Worm (Caenorhabditis elegans): ENCODE data around the gene F10C5.3.

F10C5.3 gene

DNA sequence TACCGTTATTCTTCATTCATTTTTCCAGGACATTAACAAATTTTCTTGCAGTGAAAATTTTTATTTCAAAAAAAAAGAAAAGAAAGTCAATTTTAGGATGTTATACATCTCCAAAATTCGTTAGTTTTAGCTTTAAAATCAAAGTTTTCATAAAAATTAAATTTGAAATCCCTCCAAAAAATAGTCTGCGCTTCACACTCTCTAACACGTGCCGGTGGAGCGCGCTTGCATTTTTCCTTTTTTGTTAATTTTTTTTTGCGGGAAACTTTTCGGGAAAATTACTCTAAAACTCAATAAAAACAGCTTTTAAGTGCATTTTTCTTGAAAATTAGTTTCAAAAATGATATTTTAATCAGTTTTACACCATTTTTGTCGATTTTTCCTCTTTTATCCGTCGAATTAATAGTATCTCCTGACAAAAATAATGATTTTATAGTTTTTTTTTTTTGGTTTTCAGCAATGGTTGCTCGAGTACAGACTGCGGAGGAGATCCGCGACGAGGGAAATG, 7.5 kb downstream of the F10C5.3 start, which contains the start of gene unc-45:
Gene unc-45, plus strand, starts transcription at position 458 of the 508 bp plus-strand sequence.
- no peak for TF ChIP-seq sup-37 (GFP tag; optimal IDR thresholded peaks at IDR 0.05)
- peak; percentile 32 for TF ChIP-seq C16A3.4 (tag; optimal IDR thresholded peaks at IDR 0.05)
- TF ChIP-seq nhr-71 (tag; optimal IDR thresholded peaks at IDR 0.05) = peak; percentile 66
- peak; percentile 28 for TF ChIP-seq rnt-1 (tag; optimal IDR thresholded peaks at IDR 0.05)
- TF ChIP-seq unc-62 (GFP tag; optimal IDR thresholded peaks at IDR 0.05) = no peak
- no peak for TF ChIP-seq pax-3 (tag; optimal IDR thresholded peaks at IDR 0.05)
- TF ChIP-seq nhr-90 (tag; optimal IDR thresholded peaks at IDR 0.05; ENCODE audit: poor library complexity) = no peak
- TF ChIP-seq snu-23 (GFP tag; optimal IDR thresholded peaks at IDR 0.05) = peak; percentile 68
- no peak for TF ChIP-seq zip-4 (GFP tag; optimal IDR thresholded peaks at IDR 0.05)
- peak; percentile 40 for TF ChIP-seq tbx-2 (tag; optimal IDR thresholded peaks at IDR 0.05)
- TF ChIP-seq aha-1 (tag; optimal IDR thresholded peaks at IDR 0.05) = no peak
- peak; percentile 36 for TF ChIP-seq xbp-1 (tag; optimal IDR thresholded peaks at IDR 0.05)
- no peak for TF ChIP-seq hlh-4 (tag; optimal IDR thresholded peaks at IDR 0.05)
- no peak for TF ChIP-seq unc-130 (tag; optimal IDR thresholded peaks at IDR 0.05)
- TF ChIP-seq ztf-11 (tag; optimal IDR thresholded peaks at IDR 0.05) = no peak
- TF ChIP-seq nhr-19 (GFP tag; conservative IDR thresholded peaks at IDR 0.05) = no peak
- TF ChIP-seq blmp-1 (tag; optimal IDR thresholded peaks at IDR 0.05) = peak; percentile 60
- TF ChIP-seq ceh-88 (GFP tag; IDR thresholded peaks at IDR 0.05) = no peak
- no peak for TF ChIP-seq ces-1 (GFP tag; optimal IDR thresholded peaks at IDR 0.05)
- peak; percentile 51 for TF ChIP-seq nhr-20 (tag; optimal IDR thresholded peaks at IDR 0.05)
- TF ChIP-seq unc-98 (GFP tag; IDR thresholded peaks at IDR 0.05) = no peak
- peak; percentile 63 for TF ChIP-seq nhr-47 (tag; optimal IDR thresholded peaks at IDR 0.05)
- TF ChIP-seq unc-30 (tag; optimal IDR thresholded peaks at IDR 0.05) = no peak
- TF ChIP-seq hlh-17 (GFP tag; optimal IDR thresholded peaks at IDR 0.05; ENCODE audit: borderline replicate concordance) = no peak
- TF ChIP-seq lin-35 (GFP tag; optimal IDR thresholded peaks at IDR 0.05) = peak; percentile 94 to 96
- peak; percentile 53 for TF ChIP-seq swsn-7 (tag; optimal IDR thresholded peaks at IDR 0.05)
- no peak for TF ChIP-seq mef-2 (tag; optimal IDR thresholded peaks at IDR 0.05)
- no peak for TF ChIP-seq fkh-10 (GFP tag; optimal IDR thresholded peaks at IDR 0.05)
- no peak for TF ChIP-seq egl-27 (tag; optimal IDR thresholded peaks at IDR 0.05)
- TF ChIP-seq tlp-1 (tag; optimal IDR thresholded peaks at IDR 0.05) = no peak
- no peak for TF ChIP-seq sox-4 (tag; optimal IDR thresholded peaks at IDR 0.05)
- no peak for TF ChIP-seq ceh-8 (GFP tag; optimal IDR thresholded peaks at IDR 0.05)
- TF ChIP-seq Y116A8C.19 (tag; optimal IDR thresholded peaks at IDR 0.05; ENCODE audit: borderline replicate concordance) = no peak
- no peak for TF ChIP-seq efl-3 (GFP tag; optimal IDR thresholded peaks at IDR 0.05)
- no peak for TF ChIP-seq nhr-85 (tag)
- no peak for TF ChIP-seq lir-3 (tag; optimal IDR thresholded peaks at IDR 0.05; ENCODE audit: poor library complexity)
- no peak for TF ChIP-seq elt-2 (tag; optimal IDR thresholded peaks at IDR 0.05)
- no peak for TF ChIP-seq F16B12.6 (tag; optimal IDR thresholded peaks at IDR 0.05)
- TF ChIP-seq irx-1 (tag; optimal IDR thresholded peaks at IDR 0.05) = no peak
- no peak for TF ChIP-seq hpl-2 (GFP tag; optimal IDR thresholded peaks at IDR 0.05)
- no peak for TF ChIP-seq vab-15 (tag; optimal IDR thresholded peaks at IDR 0.05)
- peak; percentile 49 for TF ChIP-seq skn-1 (tag; optimal IDR thresholded peaks at IDR 0.05)
- TF ChIP-seq nhr-11 (tag; optimal IDR thresholded peaks at IDR 0.05) = no peak
- no peak for TF ChIP-seq ets-5 (GFP tag; IDR thresholded peaks at IDR 0.05)
- TF ChIP-seq fos-1 (tag; optimal IDR thresholded peaks at IDR 0.05) = peak; percentile 35
- TF ChIP-seq fkh-8 (tag; optimal IDR thresholded peaks at IDR 0.05) = peak; percentile 28
- peak; percentile 79 to 94 for TF ChIP-seq efl-1 (optimal IDR thresholded peaks at IDR 0.05)
- TF ChIP-seq efl-1 (GFP tag; optimal IDR thresholded peaks at IDR 0.05 in 1 of 2) = peak; percentile 93 to 99
- TF ChIP-seq nhr-76 (tag; optimal IDR thresholded peaks at IDR 0.05) = no peak
- no peak for TF ChIP-seq sptf-1 (tag; optimal IDR thresholded peaks at IDR 0.05)
- TF ChIP-seq unc-86 (tag; optimal IDR thresholded peaks at IDR 0.05) = no peak
- TF ChIP-seq ceh-63 (GFP tag; optimal IDR thresholded peaks at IDR 0.05) = no peak
- peak; percentile 21 for TF ChIP-seq nhr-237 (tag; optimal IDR thresholded peaks at IDR 0.05)
- peak; percentile 63 for TF ChIP-seq lin-13 (GFP tag; optimal IDR thresholded peaks at IDR 0.05)

Measured in whole organism, L1 larva.